Worm (Caenorhabditis elegans): ENCODE measurements around the gene elt-2.

Gene elt-2

DNA sequence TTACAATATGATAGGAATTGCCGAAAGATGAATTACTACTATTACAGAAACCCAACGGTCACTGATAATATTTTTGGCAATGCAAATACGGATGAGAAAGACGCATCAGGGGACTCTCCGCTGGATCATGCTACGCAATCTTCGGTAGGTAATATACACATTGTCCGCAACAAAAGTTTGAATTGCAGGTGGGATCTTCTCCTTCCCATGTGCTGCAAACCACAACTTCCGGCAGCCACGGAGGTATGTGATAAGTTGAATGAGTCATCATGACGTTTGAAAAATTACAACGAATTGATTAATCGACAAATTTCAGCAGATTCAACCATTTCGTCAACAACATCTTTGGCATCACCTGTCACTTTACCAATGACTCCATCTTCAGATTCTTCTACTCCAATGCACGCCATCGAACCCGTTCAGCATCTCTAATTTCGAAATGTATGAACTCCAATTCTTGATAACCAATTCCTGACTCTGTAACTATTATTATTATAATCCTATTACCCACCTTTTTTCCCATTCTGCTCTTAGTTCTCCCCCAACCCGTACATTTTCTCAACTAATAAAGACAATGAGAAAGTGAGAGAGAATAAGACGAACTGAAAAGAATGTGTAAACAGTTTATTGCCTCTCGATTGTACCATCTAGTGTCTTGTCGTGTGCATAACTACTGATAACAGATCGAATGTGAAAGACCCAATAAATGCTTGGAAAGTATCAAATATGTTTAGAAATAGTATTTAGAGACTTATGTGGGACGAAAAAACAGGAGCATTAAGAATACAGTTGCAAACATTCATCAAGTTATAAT, 3.7 kb upstream of the elt-2 start (continued):
- TF ChIP-seq daf-16 (GFP tag; optimal IDR thresholded peaks at IDR 0.05) (peak in 1 of 2 experiments; percentile 85), daf-16 (tag; optimal IDR thresholded peaks at IDR 0.05) (peak; percentile 98), madf-5 (GFP tag; IDR thresholded peaks at IDR 0.05) (no peak), lin-15B (tag; optimal IDR thresholded peaks at IDR 0.05) (no peak), mxl-2 (GFP tag; conservative IDR thresholded peaks at IDR 0.05) (no peak), lsy-2 (tag; optimal IDR thresholded peaks at IDR 0.05) (peak in 1 of 2 experiments; percentile 19), F49E8.2 (tag; optimal IDR thresholded peaks at IDR 0.05; ENCODE audit: borderline replicate concordance) (no peak), hlh-11 (tag; optimal IDR thresholded peaks at IDR 0.05) (peak; percentile 79), skn-1 (tag; optimal IDR thresholded peaks at IDR 0.05) (no peak), rbr-2 (tag; optimal IDR thresholded peaks at IDR 0.05) (no peak), ces-1 (GFP tag; optimal IDR thresholded peaks at IDR 0.05) (no peak), nhr-6 (tag; optimal IDR thresholded peaks at IDR 0.05) (no peak), daf-8 (GFP tag; IDR thresholded peaks at IDR 0.05) (no peak), lin-38 (GFP tag; IDR thresholded peaks at IDR 0.05) (no peak), gei-8 (GFP tag; optimal IDR thresholded peaks at IDR 0.05) (no peak), T26A8.4 (GFP tag; IDR thresholded peaks at IDR 0.05) (no peak), nhr-28 (tag; optimal IDR thresholded peaks at IDR 0.05) (peak; percentile 84), arid-1 (GFP tag; conservative IDR thresholded peaks at IDR 0.05) (no peak), Y5F2A.4 (GFP tag; optimal IDR thresholded peaks at IDR 0.05) (no peak), R02D3.7 (tag; optimal IDR thresholded peaks at IDR 0.05) (no peak), lin-29 (GFP tag; IDR thresholded peaks at IDR 0.05) (no peak), nhr-76 (tag; optimal IDR thresholded peaks at IDR 0.05) (no peak)

DNA sequence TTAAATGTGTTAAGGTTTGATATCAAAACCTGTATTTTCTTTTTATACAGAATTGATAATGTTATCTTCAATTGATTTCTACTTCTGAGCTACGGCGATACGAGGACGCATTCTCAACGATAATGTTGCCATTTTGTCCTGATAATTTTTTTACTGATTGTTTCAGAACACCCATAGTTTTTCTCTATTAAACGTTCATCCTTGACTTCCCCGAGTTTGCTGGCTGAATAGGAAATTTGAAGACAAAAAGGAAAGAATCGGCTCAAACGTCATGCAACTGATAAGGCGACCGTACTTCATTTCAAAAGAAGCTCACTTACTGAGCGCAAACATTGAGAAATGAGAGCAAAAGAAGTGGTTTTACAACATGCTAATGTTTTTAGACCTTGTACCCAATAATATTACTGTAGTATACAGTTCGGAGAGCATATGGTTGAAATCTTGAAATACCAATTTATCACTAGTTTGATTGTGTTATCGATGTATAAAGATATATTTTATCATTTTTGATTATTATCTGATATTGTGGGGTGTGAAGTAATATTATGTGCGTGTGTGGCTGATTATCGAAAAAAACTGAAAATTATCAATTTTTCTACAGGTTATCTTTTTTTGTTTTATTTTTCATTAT, 1.8 kb upstream of the elt-2 start:
- no peak for TF ChIP-seq nhr-111 (GFP tag; optimal IDR thresholded peaks at IDR 0.05)
- TF ChIP-seq ctbp-1 (GFP tag; IDR thresholded peaks at IDR 0.05), result no peak
- TF ChIP-seq tra-1 (GFP tag; IDR thresholded peaks at IDR 0.05), result peak; percentile 72; the same call in 1 of the 2 replicates
- peak; percentile 55 for TF ChIP-seq php-3 (GFP tag; IDR thresholded peaks at IDR 0.05)
- 0 out of 2 replicates have a peak, but pooled peaks have one; percentile 26 for TF ChIP-seq pha-4 (GFP tag; IDR thresholded peaks at IDR 0.05)
- no peak for TF ChIP-seq pha-4 (tag; optimal IDR thresholded peaks at IDR 0.05)
- peak in 1 of 2 experiments; percentile 52 for TF ChIP-seq daf-16 (GFP tag; optimal IDR thresholded peaks at IDR 0.05)
- peak; percentile 18 for TF ChIP-seq daf-16 (tag; optimal IDR thresholded peaks at IDR 0.05)
- TF ChIP-seq dve-1 (tag; optimal IDR thresholded peaks at IDR 0.05; ENCODE audit: insufficient read depth), result peak; percentile 38
- peak; percentile 3 for TF ChIP-seq mep-1 (tag; optimal IDR thresholded peaks at IDR 0.05)
- TF ChIP-seq aly-2 (tag; optimal IDR thresholded peaks at IDR 0.05), result no peak
- TF ChIP-seq hlh-11 (tag; optimal IDR thresholded peaks at IDR 0.05), result peak; percentile 69
- no peak for TF ChIP-seq zfp-3 (GFP tag; conservative IDR thresholded peaks at IDR 0.05)
- TF ChIP-seq pqm-1 (tag; optimal IDR thresholded peaks at IDR 0.05), result peak; percentile 97
- peak; percentile 58 for TF ChIP-seq aha-1 (tag)
- TF ChIP-seq nhr-48 (tag; optimal IDR thresholded peaks at IDR 0.05), result peak; percentile 32
- TF ChIP-seq nhr-28 (tag; optimal IDR thresholded peaks at IDR 0.05), result peak; percentile 66
- no peak for TF ChIP-seq F10B5.3 (tag; optimal IDR thresholded peaks at IDR 0.05)
- TF ChIP-seq dmd-6 (GFP tag; IDR thresholded peaks at IDR 0.05), result peak; percentile 54

DNA sequence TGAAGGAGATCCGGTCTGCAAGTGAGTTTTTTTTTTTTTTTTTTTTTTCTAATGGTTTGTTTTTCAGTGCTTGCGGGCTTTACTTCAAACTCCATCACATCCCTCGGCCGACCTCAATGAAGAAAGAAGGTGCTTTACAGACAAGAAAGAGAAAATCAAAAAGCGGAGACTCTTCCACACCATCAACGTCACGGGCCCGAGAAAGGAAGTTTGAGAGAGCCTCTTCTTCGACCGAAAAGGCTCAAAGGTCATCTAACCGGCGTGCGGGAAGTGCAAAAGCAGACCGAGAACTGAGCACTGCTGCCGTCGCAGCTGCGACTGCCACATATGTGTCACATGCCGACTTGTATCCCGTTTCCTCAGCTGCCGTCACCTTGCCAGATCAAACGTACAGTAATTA, 1.2 kb downstream of the elt-2 start:
- TF ChIP-seq ztf-7 (tag; optimal IDR thresholded peaks at IDR 0.05) (no peak), aha-1 (tag) (peak; percentile 85)

All from whole organism, L4 larva.